Worm (Caenorhabditis elegans) whole organism, young adult: ENCODE data around the gene F55C12.2.

Source experiments
- B0035.1 ChIP-seq: sonication (generic microtip); optimal IDR thresholded peaks from 2 replicates; lab custom pipeline; 2016; ENCODE audit warnings: missing genetic modification characterization, mild to moderate bottlenecking, missing compliant biosample characterization, missing genotype, missing genetic modification reagents
- B0261.1 ChIP-seq: sonication (generic microtip); optimal IDR thresholded peaks from 2 replicates; lab custom pipeline; 2016; ENCODE audit warnings: mild to moderate bottlenecking, missing genetic modification characterization, moderate library complexity, missing compliant biosample characterization
- C17E4.6 ChIP-seq: fragments of 200-800 bp; sonication (Bioruptor generic); IDR thresholded peaks from 2 replicates; pipeline ENCODE4 v1.3.6; 2022; ENCODE audit warnings: missing genetic modification reagents, missing genetic modification characterization, missing compliant biosample characterization
- F33H1.4 ChIP-seq: fragments of 200-800 bp; sonication (Bioruptor generic); IDR thresholded peaks from 2 replicates; pipeline ENCODE4 v1.3.6; 2022; ENCODE audit warnings: missing genetic modification reagents, missing genetic modification characterization, missing compliant biosample characterization
- F37B4.10 ChIP-seq: fragments of 200-800 bp; sonication (Bioruptor generic); IDR thresholded peaks from 2 replicates; pipeline ENCODE4 v1.3.6; 2022; ENCODE audit warnings: missing genetic modification characterization, missing compliant biosample characterization
- F57A8.1 ChIP-seq: fragments of 200-800 bp; sonication (Bioruptor generic); optimal IDR thresholded peaks from 2 replicates; lab custom pipeline; 2018; ENCODE audit warnings: mild to moderate bottlenecking, missing genetic modification characterization, moderate library complexity, missing compliant biosample characterization
- K12H6.12 ChIP-seq: fragments of 200-800 bp; sonication (Bioruptor generic); optimal IDR thresholded peaks from 2 replicates; lab custom pipeline; 2018; ENCODE audit warnings: mild to moderate bottlenecking, missing genetic modification characterization, missing compliant biosample characterization
- T26A5.8 ChIP-seq: sonication (generic microtip); optimal IDR thresholded peaks from 2 replicates; lab custom pipeline; 2016; ENCODE audit warnings: missing genetic modification characterization, missing compliant biosample characterization
- Y53G8AR.9 ChIP-seq: fragments of 200-800 bp; sonication (Bioruptor generic); conservative IDR thresholded peaks from 2 replicates; pipeline ENCODE4 v1.3.6; 2022; ENCODE audit warnings: missing genetic modification reagents, missing genetic modification characterization, missing compliant biosample characterization
- Y67H2A.10 ChIP-seq: fragments of 200-800 bp; sonication (Bioruptor generic); conservative IDR thresholded peaks from 2 replicates; pipeline ENCODE4 v1.3.6; 2022; ENCODE audit warnings: missing genetic modification reagents, missing genetic modification characterization, missing compliant biosample characterization
- ZK185.1 ChIP-seq: sonication (generic microtip); optimal IDR thresholded peaks from 2 replicates; lab custom pipeline; 2016; ENCODE audit warnings: mild to moderate bottlenecking, missing genetic modification characterization, missing compliant biosample characterization; ENCODE audit not compliant: poor library complexity, severe bottlenecking
- akir-1 ChIP-seq: fragments of 200-800 bp; sonication (Bioruptor generic); optimal IDR thresholded peaks from 2 replicates; lab custom pipeline; 2018; ENCODE audit warnings: mild to moderate bottlenecking, missing genetic modification characterization, moderate library complexity, missing compliant biosample characterization
- aptf-3 ChIP-seq: fragments of 200-800 bp; sonication (Bioruptor generic); IDR thresholded peaks from 2 replicates; pipeline ENCODE4 v1.3.6; 2022; ENCODE audit warnings: missing genetic modification characterization, missing compliant biosample characterization
- atf-7 ChIP-seq: sonication (generic microtip); optimal IDR thresholded peaks from 2 replicates; lab custom pipeline; 2017; ENCODE audit warnings: mild to moderate bottlenecking, missing genetic modification characterization, missing compliant biosample characterization
- attf-3 ChIP-seq: fragments of 200-800 bp; sonication (Bioruptor generic); conservative IDR thresholded peaks from 2 replicates; pipeline ENCODE4 v1.3.6; 2022; ENCODE audit warnings: missing genetic modification reagents, missing genetic modification characterization, missing compliant biosample characterization
- cebp-1 ChIP-seq, 2 experiments: fragments of 200-800 bp in 1 of 2; sonication (Bioruptor generic) in 1 of 2; sonication (generic microtip) in 1 of 2; IDR thresholded peaks in 1 of 2; optimal IDR thresholded peaks in 1 of 2; 2 replicates each; pipeline versions ENCODE4 v1.3.6 to Lab custom; 2017 to 2022; ENCODE audit warnings: missing compliant biosample characterization in 2 of 2, missing genetic modification characterization in 2 of 2, mild to moderate bottlenecking in 1 of 2, missing genetic modification reagents in 1 of 2, moderate library complexity in 1 of 2
- ceh-79 ChIP-seq: sonication (generic microtip); optimal IDR thresholded peaks from 2 replicates; lab custom pipeline; 2017; ENCODE audit warnings: mild to moderate bottlenecking, missing genetic modification characterization, missing compliant biosample characterization
- efl-1 ChIP-seq: fragments of 150-350 bp; optimal IDR thresholded peaks from 2 replicates; lab custom pipeline; 2014; ENCODE audit warnings: missing biosample characterization, missing genetic modification reagents, missing genetic modification characterization
- egl-18 ChIP-seq: fragments of 200-800 bp; sonication (Bioruptor generic); IDR thresholded peaks from 2 replicates; pipeline ENCODE4 v1.3.6; 2022; ENCODE audit warnings: missing genetic modification reagents, missing genetic modification characterization, missing compliant biosample characterization
- hlh-26 ChIP-seq: fragments of 200-800 bp; sonication (Bioruptor generic); conservative IDR thresholded peaks from 2 replicates; pipeline ENCODE4 v1.3.6; 2022; ENCODE audit warnings: missing genetic modification reagents, missing genetic modification characterization, missing compliant biosample characterization
- hmg-1.2 ChIP-seq: fragments of 200-800 bp; sonication (Bioruptor generic); IDR thresholded peaks from 2 replicates; pipeline ENCODE4 v1.3.6; 2022; ENCODE audit warnings: missing genetic modification reagents, missing genetic modification characterization, missing compliant biosample characterization
- hsf-1 ChIP-seq: fragments of 200-800 bp; sonication (Bioruptor generic); IDR thresholded peaks from 2 replicates; pipeline ENCODE4 v1.3.6; 2022; ENCODE audit warnings: missing genetic modification reagents, missing genetic modification characterization, missing compliant biosample characterization
- lin-35 ChIP-seq, 3 experiments: fragments of 150-350 bp in 2 of 3; sonication (generic microtip) in 1 of 3; optimal IDR thresholded peaks; 2 replicates each; lab custom pipeline; 2014 to 2018; ENCODE audit warnings: missing biosample characterization in 3 of 3, missing genetic modification characterization in 3 of 3, missing genetic modification reagents in 3 of 3
- lir-1 ChIP-seq: fragments of 200-800 bp; sonication (Bioruptor generic); conservative IDR thresholded peaks from 2 replicates; pipeline ENCODE4 v1.3.6; 2022; ENCODE audit warnings: missing genetic modification reagents, missing genetic modification characterization, missing compliant biosample characterization
- madf-10 ChIP-seq: sonication (generic microtip); optimal IDR thresholded peaks from 2 replicates; lab custom pipeline; 2016; ENCODE audit warnings: mild to moderate bottlenecking, missing genetic modification characterization, missing compliant biosample characterization
- mcd-1 ChIP-seq: fragments of 200-800 bp; sonication (Bioruptor generic); IDR thresholded peaks from 2 replicates; pipeline ENCODE4 v1.3.6; 2022; ENCODE audit warnings: missing genetic modification reagents, missing genetic modification characterization, missing compliant biosample characterization
- repo-1 ChIP-seq: sonication (generic microtip); optimal IDR thresholded peaks from 2 replicates; lab custom pipeline; 2017; ENCODE audit warnings: mild to moderate bottlenecking, missing genetic modification characterization, missing compliant biosample characterization
- snpc-1.3 ChIP-seq: sonication (generic microtip); optimal IDR thresholded peaks from 2 replicates; lab custom pipeline; 2017; ENCODE audit warnings: missing genetic modification characterization, mild to moderate bottlenecking, missing compliant biosample characterization, antibody characterized with exemption, moderate library complexity, missing genotype, missing genetic modification reagents; ENCODE audit not compliant: insufficient read depth
- snpc-4 ChIP-seq, 5 experiments: fragments of 150-350 bp in 1 of 5; sonication (generic microtip) in 4 of 5; optimal IDR thresholded peaks; 2 replicates each; lab custom pipeline; 2014 to 2018; ENCODE audit warnings: missing genetic modification characterization in 5 of 5, missing biosample characterization in 3 of 5, antibody characterized with exemption in 2 of 5, mild to moderate bottlenecking in 2 of 5, missing compliant biosample characterization in 2 of 5, missing genotype in 2 of 5, moderate library complexity in 2 of 5, missing genetic modification reagents in 1 of 5
- tbp1 ChIP-seq: fragments of 200-800 bp; sonication (Bioruptor generic); optimal IDR thresholded peaks from 2 replicates; lab custom pipeline; 2018; ENCODE audit warnings: mild to moderate bottlenecking, missing genetic modification characterization, missing compliant biosample characterization
- tlf-1 ChIP-seq: fragments of 200-800 bp; sonication (Bioruptor generic); optimal IDR thresholded peaks from 2 replicates; lab custom pipeline; 2018; ENCODE audit warnings: mild to moderate bottlenecking, missing genetic modification characterization, missing compliant biosample characterization
- zfh-2 ChIP-seq: fragments of 200-800 bp; sonication (Bioruptor generic); conservative IDR thresholded peaks from 2 replicates; pipeline ENCODE4 v1.3.6; 2022; ENCODE audit warnings: missing genetic modification reagents, missing genetic modification characterization, missing compliant biosample characterization
- ztf-22 ChIP-seq: fragments of 200-800 bp; sonication (Bioruptor generic); optimal IDR thresholded peaks from 2 replicates; lab custom pipeline; 2018; ENCODE audit warnings: mild to moderate bottlenecking, missing genetic modification characterization, moderate library complexity, missing compliant biosample characterization
- ztf-26 ChIP-seq: sonication (generic microtip); optimal IDR thresholded peaks from 2 replicates; lab custom pipeline; 2017; ENCODE audit warnings: missing genetic modification characterization, missing compliant biosample characterization

F55C12.2 gene

DNA sequence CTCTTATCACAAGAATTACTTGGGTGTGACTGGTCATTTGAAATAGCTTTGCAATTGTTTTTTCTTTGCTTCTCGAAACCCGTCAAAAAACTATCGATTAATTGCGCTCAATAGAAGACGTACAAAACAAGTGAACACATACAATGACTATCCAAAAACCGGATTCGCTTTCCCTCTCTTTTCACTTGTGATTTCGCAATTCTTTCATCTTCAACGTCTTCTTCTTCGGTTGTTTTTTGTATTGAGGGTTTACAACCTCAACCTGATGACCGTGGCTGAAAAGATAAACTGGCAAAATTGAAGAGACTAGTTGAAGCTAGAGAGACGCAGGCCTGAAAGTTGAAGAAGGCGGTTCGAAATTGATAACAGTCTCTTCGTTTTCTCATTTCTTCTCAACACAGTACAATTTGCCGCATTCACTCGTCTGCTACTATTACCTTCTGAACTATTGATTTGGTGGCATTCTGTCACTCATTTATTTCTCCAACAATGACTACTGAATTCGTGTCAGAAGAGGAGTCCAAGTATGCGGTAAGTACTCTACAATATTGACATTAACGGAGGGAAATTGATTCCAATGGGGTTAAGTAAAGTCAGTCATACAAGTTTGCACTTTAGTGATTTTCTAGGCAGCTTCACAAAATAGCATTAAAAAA is 9.5 kb downstream of the F55C12.2 start (continued):
- TF ChIP-seq attf-3 (GFP tag; lab: Robert Waterston, UW) = no peak
- peak; percentile 16; the same call in 1 of the 2 replicates for TF ChIP-seq hmg-1.2
- TF ChIP-seq ztf-22 (GFP tag; lab: Kevin White, UChicago) = no peak
- TF ChIP-seq F37B4.10 = no peak
- TF ChIP-seq lir-1 (GFP tag; lab: Robert Waterston, UW) = no peak
- TF ChIP-seq B0261.1 (tag; lab: Kevin White, UChicago) = no peak
- TF ChIP-seq tbp1 (GFP tag; lab: Kevin White, UChicago) = no peak
- TF ChIP-seq zfh-2 (GFP tag; lab: Robert Waterston, UW) = no peak
- TF ChIP-seq B0035.1 (tag; lab: Kevin White, UChicago) = no peak
- TF ChIP-seq hlh-26 (GFP tag; lab: Robert Waterston, UW) = no peak
- no peak for TF ChIP-seq lin-35 (GFP tag; optimal IDR thresholded peaks at IDR 0.05; lab: Kevin White, UChicago)
- TF ChIP-seq aptf-3 (GFP tag; lab: Robert Waterston, UW) = no peak
- no peak for TF ChIP-seq snpc-4 (GFP tag; optimal IDR thresholded peaks at IDR 0.05; lab: Kevin White, UChicago)
- TF ChIP-seq snpc-4 (tag; optimal IDR thresholded peaks at IDR 0.05; lab: Kevin White, UChicago) = no peak
- no peak for TF ChIP-seq F33H1.4 (GFP tag; lab: Robert Waterston, UW)
- TF ChIP-seq egl-18 (GFP tag; lab: Robert Waterston, UW) = no peak
- no peak for TF ChIP-seq C17E4.6 (GFP tag; lab: Robert Waterston, UW)

DNA sequence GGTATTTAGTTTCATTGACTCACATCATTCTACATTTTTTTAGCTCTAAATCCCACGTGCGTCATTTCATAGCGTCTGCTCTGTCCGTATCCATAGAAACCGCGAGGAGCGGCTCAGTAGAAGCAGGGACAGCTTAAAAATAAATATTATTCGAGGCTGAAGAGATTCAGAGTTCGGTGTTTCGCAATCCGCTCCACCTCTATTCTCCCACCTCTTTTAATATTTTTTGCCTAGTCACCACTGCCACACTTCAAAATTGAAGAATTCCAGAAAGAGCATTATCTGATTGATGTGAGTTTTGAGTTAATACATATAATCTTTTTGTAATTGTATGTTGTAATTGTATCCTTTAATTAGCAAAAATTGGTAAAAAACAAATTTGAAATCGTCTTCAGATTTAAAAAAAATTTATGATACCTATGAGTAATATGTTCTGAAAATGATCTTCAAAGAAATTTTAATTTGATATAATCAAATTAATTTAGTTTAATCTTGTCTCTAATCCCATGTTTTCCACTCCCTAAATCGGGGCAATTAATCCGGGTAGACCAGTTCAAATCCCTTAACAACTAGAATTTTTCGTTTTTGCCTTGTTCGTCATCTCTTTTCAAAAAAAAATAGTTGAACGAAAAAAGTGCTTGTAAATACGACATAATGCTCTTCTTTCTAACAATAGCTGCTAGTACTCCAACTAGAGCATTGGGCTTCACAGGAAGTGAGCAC is 13.0 kb downstream of the F55C12.2 start:
- TF ChIP-seq snpc-1.3 (tag; lab: Kevin White, UChicago) = no peak
- no peak for TF ChIP-seq T26A5.8 (tag; lab: Kevin White, UChicago)
- TF ChIP-seq cebp-1 (GFP tag; IDR thresholded peaks at IDR 0.05; lab: Robert Waterston, UW) = 0 out of 2 replicates have a peak, but pooled peaks have one; percentile 26
- peak; percentile 78 for TF ChIP-seq cebp-1 (tag; optimal IDR thresholded peaks at IDR 0.05; lab: Kevin White, UChicago)
- TF ChIP-seq egl-18 (GFP tag; lab: Robert Waterston, UW) = no peak
- no peak for TF ChIP-seq Y67H2A.10 (GFP tag; lab: Robert Waterston, UW)
- TF ChIP-seq, all 124 proteins: peak for 1

DNA sequence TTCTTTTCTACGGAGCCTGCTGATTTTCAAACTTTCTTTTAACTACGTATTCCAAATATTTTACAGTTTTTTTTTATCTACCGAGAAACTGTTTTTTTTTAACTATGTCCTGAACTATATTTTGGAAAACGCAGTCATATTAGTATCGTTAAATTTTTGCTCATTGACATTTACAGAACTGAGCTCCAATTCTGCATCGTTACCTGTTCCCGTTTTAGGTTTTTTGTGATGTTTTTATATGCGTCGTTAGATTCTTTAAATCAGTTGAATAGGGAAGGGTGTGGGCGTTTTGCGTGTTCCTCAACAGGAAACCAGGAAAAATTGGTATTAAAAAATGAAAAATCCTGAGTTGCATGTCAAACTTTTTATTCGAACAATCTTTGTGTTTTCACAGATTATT is 16.2 kb downstream of the F55C12.2 start:
- TF ChIP-seq repo-1 (peak; percentile 55), atf-7 (tag; lab: Kevin White, UChicago) (peak; percentile 25), cebp-1 (GFP tag; IDR thresholded peaks at IDR 0.05; lab: Robert Waterston, UW) (no peak), cebp-1 (tag; optimal IDR thresholded peaks at IDR 0.05; lab: Kevin White, UChicago) (peak; percentile 4), madf-10 (tag; lab: Kevin White, UChicago) (no peak), Y53G8AR.9 (GFP tag; lab: Robert Waterston, UW) (0 out of 2 replicates have a peak, but pooled peaks have one; percentile 47), ztf-22 (GFP tag; lab: Kevin White, UChicago) (no peak), K12H6.12 (no peak), B0035.1 (tag; lab: Kevin White, UChicago) (no peak), mcd-1 (GFP tag; lab: Robert Waterston, UW) (no peak), ztf-26 (tag; lab: Kevin White, UChicago) (peak; percentile 25)

DNA sequence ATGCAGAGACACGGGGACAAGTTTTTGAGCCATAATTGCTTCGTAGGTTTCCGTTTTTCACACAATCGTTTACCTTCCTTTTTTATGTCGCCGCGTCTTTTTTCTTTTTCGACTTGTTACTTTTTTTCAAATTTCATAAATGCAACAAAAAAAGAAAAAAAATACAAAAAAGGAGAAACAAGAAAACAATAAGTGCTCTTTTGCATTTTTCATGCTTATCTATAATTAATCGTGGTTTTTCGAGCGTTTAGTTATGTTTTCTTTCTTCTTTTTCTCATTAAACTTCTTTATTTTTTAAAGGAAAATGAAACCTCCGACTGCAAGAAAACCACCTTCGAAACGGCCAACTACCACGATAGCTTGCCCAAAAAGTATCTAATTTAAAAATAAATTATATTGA is 19.3 kb downstream of the F55C12.2 start, which contains the start of gene F59G1.4:
Gene F59G1.4, plus strand, starts transcription at position 301 of the 400 bp plus-strand sequence.
- TF ChIP-seq F57A8.1 (GFP tag; lab: Kevin White, UChicago) (no peak), tbp1 (GFP tag; lab: Kevin White, UChicago) (no peak), ceh-79 (tag; lab: Kevin White, UChicago) (no peak), hsf-1 (GFP tag; lab: Robert Waterston, UW) (no peak), efl-1 (GFP tag; lab: Kevin White, UChicago) (no peak), akir-1 (GFP tag; lab: Kevin White, UChicago) (no peak), ZK185.1 (tag; lab: Kevin White, UChicago) (no peak), tlf-1 (no peak)
- TF ChIP-seq, all 124 proteins: peak for 0
